Fruit fly (Drosophila melanogaster) whole organism, embryonic: ENCODE measurements around the gene sick.
A peak's percentile ranks its signal among the peaks of the same experiment; 100 is the strongest.

Source experiments
- Asciz ChIP-seq: fragments of 200-800 bp; sonication (Bioruptor generic); optimal IDR thresholded peaks from 2 replicates; lab custom pipeline; 2017; ENCODE audit warnings: missing biosample characterization, mild to moderate bottlenecking, missing genetic modification characterization, missing genetic modification reagents
- BtbVII ChIP-seq: fragments of 200-800 bp; sonication (Bioruptor generic); optimal IDR thresholded peaks from 3 replicates; lab custom pipeline; 2017; ENCODE audit warnings: missing biosample characterization, mild to moderate bottlenecking, missing genetic modification characterization
- CG10147 ChIP-seq: fragments of 200-800 bp; sonication (Bioruptor generic); optimal IDR thresholded peaks from 2 replicates; lab custom pipeline; 2019; ENCODE audit warnings: missing biosample characterization, mild to moderate bottlenecking, missing genetic modification characterization, moderate library complexity
- CG10959 ChIP-seq: fragments of 200-800 bp; sonication (Bioruptor generic); IDR thresholded peaks from 2 replicates; pipeline ENCODE4 v1.3.6; 2022; ENCODE audit warnings: missing biosample characterization, missing genetic modification characterization
- CG11504 ChIP-seq: fragments of 200-800 bp; sonication (Bioruptor generic); optimal IDR thresholded peaks from 3 replicates; lab custom pipeline; 2019; ENCODE audit warnings: missing biosample characterization, mild to moderate bottlenecking, missing genetic modification characterization, moderate library complexity
- CG11696 ChIP-seq: fragments of 200-800 bp; sonication (Bioruptor generic); IDR thresholded peaks from 2 replicates; pipeline ENCODE4 v1.3.6; 2022; ENCODE audit warnings: missing biosample characterization, missing genetic modification characterization
- CG12744 ChIP-seq: fragments of 200-800 bp; sonication (Bioruptor generic); optimal IDR thresholded peaks from 2 replicates; lab custom pipeline; 2016; ENCODE audit warnings: missing biosample characterization, missing genetic modification characterization
- CG15073 ChIP-seq: fragments of 200-800 bp; sonication (Bioruptor generic); optimal IDR thresholded peaks from 2 replicates; lab custom pipeline; 2016; ENCODE audit warnings: missing biosample characterization, missing genetic modification characterization
- CG16813 ChIP-seq: fragments of 200-800 bp; sonication (Bioruptor generic); IDR thresholded peaks from 3 replicates; pipeline ENCODE4 v1.3.6; 2022; ENCODE audit warnings: missing biosample characterization, missing genetic modification characterization; ENCODE audit not compliant: partially characterized antibody
- CG2889 ChIP-seq: fragments of 200-800 bp; sonication (Bioruptor generic); IDR thresholded peaks from 3 replicates; pipeline ENCODE4 v1.3.6; 2022; ENCODE audit warnings: missing biosample characterization, missing genetic modification characterization
- CG30403 ChIP-seq: fragments of 200-800 bp; sonication (Bioruptor generic); optimal IDR thresholded peaks from 3 replicates; lab custom pipeline; 2016; ENCODE audit warnings: missing biosample characterization, missing genetic modification characterization
- CG33213 ChIP-seq: fragments of 200-800 bp; sonication (Bioruptor generic); optimal IDR thresholded peaks from 3 replicates; lab custom pipeline; 2016; ENCODE audit warnings: missing biosample characterization, missing genetic modification characterization
- CG33557 ChIP-seq: fragments of 200-800 bp; sonication (Bioruptor generic); optimal IDR thresholded peaks from 2 replicates; lab custom pipeline; 2019; ENCODE audit warnings: missing biosample characterization, mild to moderate bottlenecking, missing genetic modification characterization, moderate library complexity
- CG34224 ChIP-seq: fragments of 200-800 bp; sonication (Bioruptor generic); IDR thresholded peaks from 3 replicates; pipeline ENCODE4 v1.3.6; 2022; ENCODE audit warnings: missing biosample characterization, missing genetic modification characterization; ENCODE audit not compliant: partially characterized antibody
- CG43689 ChIP-seq: fragments of 200-800 bp; sonication (Bioruptor generic); IDR thresholded peaks from 2 replicates; pipeline ENCODE4 v1.3.6; 2022; ENCODE audit warnings: missing biosample characterization, missing genetic modification characterization
- CG5180 ChIP-seq: fragments of 200-800 bp; sonication (Bioruptor generic); optimal IDR thresholded peaks from 3 replicates; lab custom pipeline; 2017; ENCODE audit warnings: missing biosample characterization, missing genetic modification characterization, mild to moderate bottlenecking, moderate library complexity, missing genetic modification reagents
- CG6254 ChIP-seq: fragments of 200-800 bp; sonication (Bioruptor generic); optimal IDR thresholded peaks from 3 replicates; lab custom pipeline; 2017; ENCODE audit warnings: mild to moderate bottlenecking, missing biosample characterization, missing genetic modification reagents, missing genetic modification characterization
- CG7786 ChIP-seq: fragments of 200-800 bp; sonication (Bioruptor generic); optimal IDR thresholded peaks from 2 replicates; lab custom pipeline; 2016; ENCODE audit warnings: missing biosample characterization, missing genetic modification characterization
- Dip3 ChIP-seq: fragments of 200-800 bp; sonication (Bioruptor generic); optimal IDR thresholded peaks from 3 replicates; lab custom pipeline; 2016; ENCODE audit warnings: missing biosample characterization, missing genetic modification characterization
- Fer2 ChIP-seq: fragments of 200-800 bp; sonication (Bioruptor generic); optimal IDR thresholded peaks from 2 replicates; lab custom pipeline; 2018; ENCODE audit warnings: missing biosample characterization, mild to moderate bottlenecking, missing genetic modification characterization, moderate library complexity
- HLH4C ChIP-seq: fragments of 200-800 bp; sonication (Bioruptor generic); IDR thresholded peaks from 3 replicates; pipeline ENCODE4 v1.3.6; 2022; ENCODE audit warnings: missing biosample characterization, missing genetic modification characterization; ENCODE audit not compliant: partially characterized antibody
- HmgZ ChIP-seq: fragments of 200-800 bp; sonication (Bioruptor generic); optimal IDR thresholded peaks from 2 replicates; lab custom pipeline; 2018; ENCODE audit warnings: missing biosample characterization, mild to moderate bottlenecking, missing genetic modification characterization
- Hr51 ChIP-seq, 2 experiments: fragments of 200-800 bp; sonication (Bioruptor generic); optimal IDR thresholded peaks; 2 replicates in 1 of 2; 3 replicates in 1 of 2; lab custom pipeline; 2016 to 2018; ENCODE audit warnings: missing biosample characterization in 2 of 2, missing genetic modification characterization in 2 of 2, mild to moderate bottlenecking in 1 of 2, moderate library complexity in 1 of 2
- Hr78 ChIP-seq, 2 experiments: fragments of 200-800 bp in 1 of 2; fragments of >200 bp in 1 of 2; sonication (Bioruptor generic) in 1 of 2; optimal IDR thresholded peaks; 2 replicates each; lab custom pipeline; 2017 to 2019; ENCODE audit warnings: missing biosample characterization in 2 of 2, missing genetic modification characterization in 2 of 2, mild to moderate bottlenecking in 1 of 2, moderate library complexity in 1 of 2
- NfI ChIP-seq: fragments of 200-800 bp; sonication (Bioruptor generic); optimal IDR thresholded peaks from 3 replicates; lab custom pipeline; 2018; ENCODE audit warnings: missing biosample characterization, mild to moderate bottlenecking, missing genetic modification characterization, moderate library complexity
- Side ChIP-seq: fragments of 200-800 bp; sonication (Bioruptor generic); optimal IDR thresholded peaks from 2 replicates; lab custom pipeline; 2016; ENCODE audit warnings: missing biosample characterization, missing genetic modification characterization
- Sin3A ChIP-seq: fragments of >200 bp; optimal IDR thresholded peaks from 2 replicates; lab custom pipeline; 2018
- Tbp ChIP-seq: fragments of >200 bp; optimal IDR thresholded peaks from 2 replicates; lab custom pipeline; 2018; ENCODE audit warnings: missing biosample characterization, missing genetic modification characterization
- bsh ChIP-seq, 2 experiments: fragments of 200-800 bp; sonication (Bioruptor generic); optimal IDR thresholded peaks; 2 replicates each; lab custom pipeline; 2017 to 2018; ENCODE audit warnings: mild to moderate bottlenecking in 2 of 2, missing biosample characterization in 2 of 2, missing genetic modification characterization in 2 of 2, moderate library complexity in 1 of 2
- chm ChIP-seq: fragments of 200-800 bp; sonication (Bioruptor generic); IDR thresholded peaks from 2 replicates; pipeline ENCODE4 v1.3.6; 2022; ENCODE audit warnings: missing biosample characterization, missing genetic modification characterization
- corto ChIP-seq: fragments of 200-800 bp; sonication (Bioruptor generic); optimal IDR thresholded peaks from 2 replicates; lab custom pipeline; 2016; ENCODE audit warnings: missing biosample characterization, mild to moderate bottlenecking, missing genetic modification characterization, moderate library complexity
- dati ChIP-seq: fragments of 200-800 bp; sonication (Bioruptor generic); IDR thresholded peaks from 2 replicates; pipeline ENCODE4 v1.3.6; 2022; ENCODE audit warnings: missing biosample characterization, missing genetic modification characterization
- en ChIP-seq: fragments of 200-800 bp; sonication (Bioruptor generic); optimal IDR thresholded peaks from 2 replicates; lab custom pipeline; 2016; ENCODE audit warnings: missing biosample characterization, missing genetic modification characterization
- fd102C ChIP-seq: fragments of 200-800 bp; sonication (Bioruptor generic); optimal IDR thresholded peaks from 2 replicates; lab custom pipeline; 2018; ENCODE audit warnings: missing biosample characterization, mild to moderate bottlenecking, missing genetic modification characterization, moderate library complexity
- fd96Cb ChIP-seq: fragments of 200-800 bp; sonication (Bioruptor generic); optimal IDR thresholded peaks from 2 replicates; lab custom pipeline; 2018; ENCODE audit warnings: missing biosample characterization, mild to moderate bottlenecking, missing genetic modification characterization, moderate library complexity
- gcm2 ChIP-seq: fragments of 200-800 bp; sonication (Bioruptor generic); optimal IDR thresholded peaks from 2 replicates; lab custom pipeline; 2016; ENCODE audit warnings: missing biosample characterization, missing genetic modification characterization
- grn ChIP-seq: fragments of 200-800 bp; sonication (Bioruptor generic); optimal IDR thresholded peaks from 3 replicates; lab custom pipeline; 2017; ENCODE audit warnings: missing biosample characterization, missing genetic modification characterization
- gt ChIP-seq: fragments of 200-800 bp; sonication (Bioruptor generic); IDR thresholded peaks from 2 replicates; pipeline ENCODE4 v1.3.6; 2022; ENCODE audit warnings: missing biosample characterization, missing genetic modification characterization
- hkb ChIP-seq, 2 experiments: fragments of 200-800 bp in 1 of 2; fragments of >200 bp in 1 of 2; sonication (Bioruptor generic) in 1 of 2; IDR thresholded peaks in 1 of 2; optimal IDR thresholded peaks in 1 of 2; 2 replicates each; pipeline versions ENCODE4 v1.3.6 to Lab custom; 2017 to 2022; ENCODE audit warnings: missing biosample characterization in 1 of 2, missing genetic modification characterization in 1 of 2
- jing ChIP-seq: fragments of 200-800 bp; sonication (Bioruptor generic); optimal IDR thresholded peaks from 2 replicates; lab custom pipeline; 2018; ENCODE audit warnings: missing biosample characterization, mild to moderate bottlenecking, missing genetic modification characterization
- kah ChIP-seq: fragments of 200-800 bp; sonication (Bioruptor generic); optimal IDR thresholded peaks from 2 replicates; lab custom pipeline; 2018; ENCODE audit warnings: missing biosample characterization, mild to moderate bottlenecking, missing genetic modification characterization
- ken ChIP-seq: fragments of 200-800 bp; sonication (Bioruptor generic); IDR thresholded peaks from 3 replicates; pipeline ENCODE4 v1.3.6; 2022; ENCODE audit warnings: missing biosample characterization, missing genetic modification characterization
- lola ChIP-seq, 3 experiments: fragments of >200 bp in 2 of 3; fragments of 200-800 bp in 1 of 3; sonication (Bioruptor generic) in 1 of 3; optimal IDR thresholded peaks; 2 replicates each; lab custom pipeline; 2017 to 2019; ENCODE audit warnings: missing biosample characterization in 3 of 3, missing genetic modification characterization in 3 of 3, mild to moderate bottlenecking in 1 of 3, moderate library complexity in 1 of 3
- p53 ChIP-seq: fragments of 200-800 bp; sonication (Bioruptor generic); optimal IDR thresholded peaks from 2 replicates; lab custom pipeline; 2016; ENCODE audit warnings: missing biosample characterization, missing genetic modification characterization
- sima ChIP-seq: fragments of 200-800 bp; sonication (Bioruptor generic); optimal IDR thresholded peaks from 2 replicates; lab custom pipeline; 2016; ENCODE audit warnings: missing biosample characterization, missing genetic modification characterization
- trh ChIP-seq: fragments of 200-800 bp; sonication (Bioruptor generic); optimal IDR thresholded peaks from 2 replicates; lab custom pipeline; 2016; ENCODE audit warnings: missing biosample characterization, missing genetic modification characterization
- tup ChIP-seq: fragments of 200-800 bp; sonication (Bioruptor generic); optimal IDR thresholded peaks from 2 replicates; lab custom pipeline; 2016; ENCODE audit warnings: missing biosample characterization, mild to moderate bottlenecking, missing genetic modification characterization, moderate library complexity
- vnd ChIP-seq: fragments of 200-800 bp; sonication (Bioruptor generic); IDR thresholded peaks from 3 replicates; pipeline ENCODE4 v1.3.6; 2022; ENCODE audit warnings: missing biosample characterization, missing genetic modification characterization; ENCODE audit not compliant: partially characterized antibody

Gene sick

DNA sequence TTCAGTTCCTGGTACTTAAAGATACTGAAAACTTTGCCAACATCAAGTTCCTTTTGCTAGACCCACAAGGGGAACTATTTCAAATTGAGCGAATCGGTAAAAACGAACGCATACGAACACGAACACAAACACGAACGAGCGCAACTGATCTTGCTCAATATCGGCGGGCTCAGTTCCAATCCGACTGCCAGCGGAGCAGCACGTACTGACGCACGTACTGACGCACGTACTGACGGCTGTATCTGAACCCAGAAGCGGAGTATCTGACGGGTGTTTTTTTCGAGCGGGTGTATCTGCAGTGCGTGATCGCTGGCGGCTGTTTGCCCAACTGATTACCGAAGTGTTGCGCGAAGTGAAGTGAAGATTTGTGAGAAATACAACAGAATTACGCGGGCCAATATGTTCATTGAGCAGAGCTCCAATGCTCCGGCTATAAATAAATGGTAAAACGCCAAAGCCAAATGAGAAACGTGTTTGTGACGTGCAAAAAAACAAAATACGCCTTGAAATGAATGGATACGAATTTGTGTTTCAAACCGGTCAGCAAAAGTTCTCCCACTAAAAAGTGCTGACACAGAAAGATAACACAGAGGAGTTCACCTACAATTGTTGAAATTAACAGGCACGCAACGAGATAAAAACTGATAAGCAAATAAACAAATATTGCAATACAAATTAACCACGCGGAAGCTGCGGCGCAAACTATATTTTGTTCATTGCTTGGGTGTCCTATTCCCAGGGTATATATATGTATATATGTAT is 139.1 kb downstream of the sick start (continued):
- TF ChIP-seq hkb (optimal IDR thresholded peaks at IDR 0.05; lab: Kevin White, UChicago), result no peak
- peak; percentile 46; the same call in 1 of the 2 replicates for TF ChIP-seq hkb (GFP tag; IDR thresholded peaks at IDR 0.05; lab: Robert Waterston, UW)
- TF ChIP-seq dati (GFP tag; lab: Robert Waterston, UW), result no peak
- no peak for TF ChIP-seq p53 (GFP tag; lab: Kevin White, UChicago)
- no peak for TF ChIP-seq CG33557
- TF ChIP-seq Asciz (GFP tag; lab: Kevin White, UChicago), result no peak
- TF ChIP-seq Tbp, result no peak
- TF ChIP-seq BtbVII (GFP tag; lab: Kevin White, UChicago), result no peak
- no peak; the same call in 1 of the 2 replicates for TF ChIP-seq CG10959 (GFP tag; lab: Robert Waterston, UW)
- peak; percentile 20 for TF ChIP-seq CG11504 (tag; lab: Kevin White, UChicago)
- TF ChIP-seq kah, result no peak
- no peak for TF ChIP-seq Side
- no peak for TF ChIP-seq gt (GFP tag; lab: Robert Waterston, UW)
- TF ChIP-seq Sin3A, result no peak
- no peak for TF ChIP-seq trh (GFP tag; lab: Kevin White, UChicago)
- peak; percentile 44; the same call in 1 of the 3 replicates for TF ChIP-seq HLH4C (GFP tag; lab: Robert Waterston, UW)
- TF ChIP-seq vnd (GFP tag; lab: Robert Waterston, UW), result no peak
- TF ChIP-seq Hr78 (GFP tag; optimal IDR thresholded peaks at IDR 0.05; lab: Kevin White, UChicago), result peak in 1 of 2 experiments; percentile 52
- peak; percentile 26 for TF ChIP-seq jing (GFP tag; lab: Kevin White, UChicago)
- TF ChIP-seq corto (GFP tag; lab: Kevin White, UChicago), result no peak
- TF ChIP-seq CG43689 (GFP tag; lab: Robert Waterston, UW), result no peak
- TF ChIP-seq CG10147 (GFP tag; lab: Kevin White, UChicago), result no peak
- peak; percentile 69 for TF ChIP-seq grn
- no peak for TF ChIP-seq ken (GFP tag; lab: Robert Waterston, UW)
- no peak for TF ChIP-seq CG12744
- TF ChIP-seq CG16813 (GFP tag; lab: Robert Waterston, UW), result 0 out of 3 replicates have a peak, but pooled peaks have one; percentile 29
- peak; percentile 70 for TF ChIP-seq HmgZ
- TF ChIP-seq CG11696 (GFP tag; lab: Robert Waterston, UW), result no peak
- TF ChIP-seq CG5180 (GFP tag; lab: Kevin White, UChicago), result peak; percentile 80
- TF ChIP-seq fd102C, result no peak
- TF ChIP-seq chm (GFP tag; lab: Robert Waterston, UW), result peak; percentile 79
- no peak for TF ChIP-seq CG15073 (GFP tag; lab: Kevin White, UChicago)
- no peak for TF ChIP-seq CG33213
- TF ChIP-seq en, result no peak
- peak; percentile 35 for TF ChIP-seq NfI (GFP tag; lab: Kevin White, UChicago)
- no peak for TF ChIP-seq CG30403 (GFP tag; lab: Kevin White, UChicago)
- no peak for TF ChIP-seq sima
- TF ChIP-seq Hr51 (GFP tag; optimal IDR thresholded peaks at IDR 0.05; lab: Kevin White, UChicago), result no peak
- TF ChIP-seq lola (GFP tag; optimal IDR thresholded peaks at IDR 0.05; lab: Kevin White, UChicago), result no peak
- TF ChIP-seq tup (GFP tag; lab: Kevin White, UChicago), result no peak
- TF ChIP-seq Fer2 (tag; lab: Kevin White, UChicago), result no peak
- TF ChIP-seq Dip3, result no peak
- no peak for TF ChIP-seq CG7786 (GFP tag; lab: Kevin White, UChicago)
- no peak for TF ChIP-seq gcm2 (GFP tag; lab: Kevin White, UChicago)
- TF ChIP-seq bsh (GFP tag; optimal IDR thresholded peaks at IDR 0.05; lab: Kevin White, UChicago), result peak; percentile 1 to 20
- no peak for TF ChIP-seq fd96Cb (tag; lab: Kevin White, UChicago)
- TF ChIP-seq CG2889, result no peak
- TF ChIP-seq CG6254 (GFP tag; lab: Kevin White, UChicago), result no peak
- no peak for TF ChIP-seq CG34224
